Worm (Caenorhabditis elegans) whole organism, dauer: ENCODE data around the gene ZC504.1.

Experiments used
- unc-62 ChIP-seq: sonication (generic microtip); optimal IDR thresholded peaks from 2 replicates; lab custom pipeline; 2017; ENCODE audit warnings: missing biosample characterization, missing genetic modification reagents, missing genetic modification characterization

ZC504.1 gene

ce11 chrX:10404051-10404450 lies 2.9 kb upstream of the ZC504.1 start:
- TF ChIP-seq unc-62 (GFP tag; lab: Kevin White, UChicago) = no peak

ce11 chrX:10406203-10406602 lies 747 bp upstream of the ZC504.1 start, which contains the start of gene gur-3:
TSS of gene gur-3 (minus strand) at chrX:10406303.
- no peak for TF ChIP-seq unc-62 (GFP tag; lab: Kevin White, UChicago)

- no peak for TF ChIP-seq unc-62 (GFP tag; lab: Kevin White, UChicago)
Observed at ce11 chrX:10410539-10410938, 3.6 kb downstream of the ZC504.1 start.

ce11 chrX:10412425-10412824 lies 5.5 kb downstream of the ZC504.1 start, which contains the start of gene acr-8:
TSS of gene acr-8 (plus strand) at chrX:10412725.
- TF ChIP-seq unc-62 (GFP tag; lab: Kevin White, UChicago) = no peak

ce11 chrX:10419743-10420142 lies 12.8 kb downstream of the ZC504.1 start, which contains the start of gene cdk-11.2:
TSS of gene cdk-11.2 (minus strand) at chrX:10419765.
- no peak for TF ChIP-seq unc-62 (GFP tag; lab: Kevin White, UChicago)

- no peak for TF ChIP-seq unc-62 (GFP tag; lab: Kevin White, UChicago)
Observed at ce11 chrX:10422714-10423113, 15.8 kb downstream of the ZC504.1 start.

ce11 chrX:10424744-10425143 lies 17.8 kb downstream of the ZC504.1 start:
- no peak for TF ChIP-seq unc-62 (GFP tag; lab: Kevin White, UChicago)

- no peak for TF ChIP-seq unc-62 (GFP tag; lab: Kevin White, UChicago)
Observed at ce11 chrX:10428109-10428508, 21.2 kb downstream of the ZC504.1 start.

- TF ChIP-seq unc-62 (GFP tag; lab: Kevin White, UChicago) = no peak
Observed at ce11 chrX:10428557-10428956, 21.6 kb downstream of the ZC504.1 start, which contains the start of gene mig-15. TSS of gene mig-15 (minus strand) at chrX:10428657.

- no peak for TF ChIP-seq unc-62 (GFP tag; lab: Kevin White, UChicago)
Observed at ce11 chrX:10429203-10429602, 22.3 kb downstream of the ZC504.1 start.

ce11 chrX:10430866-10431265 lies 23.9 kb downstream of the ZC504.1 start:
- TF ChIP-seq unc-62 (GFP tag; lab: Kevin White, UChicago) = no peak

ce11 chrX:10432786-10433185 lies 25.8 kb downstream of the ZC504.1 start:
- no peak for TF ChIP-seq unc-62 (GFP tag; lab: Kevin White, UChicago)

ce11 chrX:10433863-10434262 lies 26.9 kb downstream of the ZC504.1 start:
- TF ChIP-seq unc-62 (GFP tag; lab: Kevin White, UChicago) = no peak

- TF ChIP-seq unc-62 (GFP tag; lab: Kevin White, UChicago) = no peak
Observed at ce11 chrX:10435492-10435939, 28.6 kb downstream of the ZC504.1 start.

ce11 chrX:10437421-10437820 lies 30.5 kb downstream of the ZC504.1 start:
- no peak for TF ChIP-seq unc-62 (GFP tag; lab: Kevin White, UChicago)

- TF ChIP-seq unc-62 (GFP tag; lab: Kevin White, UChicago) = no peak
Observed at ce11 chrX:10440781-10441180, 33.8 kb downstream of the ZC504.1 start.

ce11 chrX:10443836-10444235 lies 36.9 kb downstream of the ZC504.1 start, which contains the start of gene C39B10.3:
TSS of gene C39B10.3 (plus strand) at chrX:10444136.
- TF ChIP-seq unc-62 (GFP tag; lab: Kevin White, UChicago) = no peak

- no peak for TF ChIP-seq unc-62 (GFP tag; lab: Kevin White, UChicago)
Observed at ce11 chrX:10444705-10445104, 37.8 kb downstream of the ZC504.1 start, which contains the start of gene C39B10.4. TSS of gene C39B10.4 (plus strand) at chrX:10445005.
